Worm (Caenorhabditis elegans) whole organism, midembryonic: ENCODE measurements around the gene fat-7.

Experiments used
- T22C8.4 ChIP-seq: fragments of 200-800 bp; sonication (Bioruptor generic); IDR thresholded peaks from 2 replicates; pipeline ENCODE4 v1.3.6; 2022; ENCODE audit warnings: missing genetic modification characterization, missing compliant biosample characterization
- cog-1 ChIP-seq: sonication (generic microtip); optimal IDR thresholded peaks from 2 replicates; lab custom pipeline; 2016; ENCODE audit warnings: missing genetic modification characterization, missing compliant biosample characterization
- flt-1 ChIP-seq: fragments of 200-800 bp; sonication (Bioruptor generic); IDR thresholded peaks from 2 replicates; pipeline ENCODE4 v1.3.6; 2022; ENCODE audit warnings: missing genetic modification characterization, missing compliant biosample characterization
- klf-2 ChIP-seq: fragments of 200-800 bp; sonication (Bioruptor generic); conservative IDR thresholded peaks from 2 replicates; pipeline ENCODE4 v1.3.6; 2022; ENCODE audit warnings: missing genetic modification reagents, missing genetic modification characterization, missing compliant biosample characterization
- med-1 ChIP-seq: sonication (generic microtip); optimal IDR thresholded peaks from 2 replicates; lab custom pipeline; 2017; ENCODE audit warnings: missing genetic modification characterization, mild to moderate bottlenecking, missing compliant biosample characterization, antibody characterized with exemption, missing genetic modification reagents; ENCODE audit not compliant: insufficient read depth
- ref-1 ChIP-seq: fragments of 200-800 bp; sonication (Bioruptor generic); conservative IDR thresholded peaks from 2 replicates; pipeline ENCODE4 v1.3.6; 2022; ENCODE audit warnings: missing genetic modification reagents, missing genetic modification characterization, missing compliant biosample characterization
- tab-1 ChIP-seq: fragments of 200-800 bp; sonication (Bioruptor generic); IDR thresholded peaks from 2 replicates; pipeline ENCODE4 v1.3.6; 2022; ENCODE audit warnings: missing genetic modification characterization, missing compliant biosample characterization
- ztf-23 ChIP-seq: fragments of 200-800 bp; sonication (Bioruptor generic); IDR thresholded peaks from 2 replicates; pipeline ENCODE4 v1.3.6; 2022; ENCODE audit warnings: missing genetic modification reagents, missing genetic modification characterization, missing compliant biosample characterization
- ztf-29 ChIP-seq: fragments of 200-800 bp; sonication (Bioruptor generic); IDR thresholded peaks from 2 replicates; pipeline ENCODE4 v1.3.6; 2022; ENCODE audit warnings: missing genetic modification reagents, missing genetic modification characterization, missing compliant biosample characterization

Gene fat-7

ce11 chrV:7110370-7110769 is 42.6 kb downstream of the fat-7 start:
- TF ChIP-seq T22C8.4 (GFP tag; lab: Robert Waterston, UW), result no peak
- TF ChIP-seq ztf-23 (GFP tag; lab: Robert Waterston, UW), result no peak
- no peak for TF ChIP-seq ztf-29 (GFP tag; lab: Robert Waterston, UW)
- no peak for TF ChIP-seq flt-1
- no peak for TF ChIP-seq med-1 (GFP tag; lab: Kevin White, UChicago)
- TF ChIP-seq ref-1 (GFP tag; lab: Robert Waterston, UW), result no peak
- TF ChIP-seq tab-1 (GFP tag; lab: Robert Waterston, UW), result no peak
- no peak for TF ChIP-seq cog-1 (tag; lab: Kevin White, UChicago)

- no peak for TF ChIP-seq med-1 (GFP tag; lab: Kevin White, UChicago)
- TF ChIP-seq tab-1 (GFP tag; lab: Robert Waterston, UW), result 0 out of 2 replicates have a peak, but pooled peaks have one; percentile 13
- TF ChIP-seq ztf-23 (GFP tag; lab: Robert Waterston, UW), result no peak
Measured at ce11 chrV:7106499-7107152, 46.3 kb downstream of the fat-7 start.

ce11 chrV:7103247-7103646 is 49.7 kb downstream of the fat-7 start, which contains the start of gene odr-2:
odr-2 (plus strand) TSS chrV:7103547.
- TF ChIP-seq cog-1 (tag; lab: Kevin White, UChicago) (no peak), ref-1 (GFP tag; lab: Robert Waterston, UW) (no peak), tab-1 (GFP tag; lab: Robert Waterston, UW) (no peak), klf-2 (GFP tag; lab: Robert Waterston, UW) (no peak), flt-1 (no peak), ztf-23 (GFP tag; lab: Robert Waterston, UW) (no peak), med-1 (GFP tag; lab: Kevin White, UChicago) (no peak), T22C8.4 (GFP tag; lab: Robert Waterston, UW) (no peak), ztf-29 (GFP tag; lab: Robert Waterston, UW) (no peak)
